Fruit fly (Drosophila melanogaster) whole organism, pupa: ENCODE results near the gene Mocs1.

Source experiments
- CG10348 ChIP-seq: fragments of 200-800 bp; sonication (Bioruptor generic); IDR thresholded peaks from 2 replicates; pipeline ENCODE4 v1.3.6; 2022; ENCODE audit warnings: missing biosample characterization, missing genetic modification characterization
- CG12605 ChIP-seq: fragments of 200-800 bp; sonication (Bioruptor generic); IDR thresholded peaks from 2 replicates; pipeline ENCODE4 v1.3.6; 2022; ENCODE audit warnings: missing biosample characterization, missing genetic modification characterization
- CG13204 ChIP-seq: fragments of 200-800 bp; sonication (Bioruptor generic); optimal IDR thresholded peaks from 2 replicates; lab custom pipeline; 2018; ENCODE audit warnings: missing biosample characterization, mild to moderate bottlenecking, missing genetic modification characterization, moderate library complexity
- CG14655 ChIP-seq: fragments of 200-800 bp; sonication (Bioruptor generic); optimal IDR thresholded peaks from 3 replicates; lab custom pipeline; 2017; ENCODE audit warnings: mild to moderate bottlenecking, missing biosample characterization, missing genetic modification reagents, missing genetic modification characterization
- CG15710 ChIP-seq: fragments of 200-800 bp; sonication (Bioruptor generic); optimal IDR thresholded peaks from 2 replicates; lab custom pipeline; 2018; ENCODE audit warnings: missing biosample characterization, mild to moderate bottlenecking, missing genetic modification characterization, moderate library complexity
- CG17806 ChIP-seq: fragments of 200-800 bp; sonication (Bioruptor generic); optimal IDR thresholded peaks from 2 replicates; lab custom pipeline; 2018; ENCODE audit warnings: missing biosample characterization, mild to moderate bottlenecking, missing genetic modification characterization, moderate library complexity
- CG32121 ChIP-seq: fragments of 200-800 bp; sonication (Bioruptor generic); IDR thresholded peaks from 2 replicates; pipeline ENCODE4 v1.3.6; 2022; ENCODE audit warnings: missing biosample characterization, missing genetic modification characterization
- CG34367 ChIP-seq: fragments of 200-800 bp; sonication (Bioruptor generic); optimal IDR thresholded peaks from 2 replicates; lab custom pipeline; 2018; ENCODE audit warnings: missing biosample characterization, mild to moderate bottlenecking, missing genetic modification characterization
- CG4496 ChIP-seq: fragments of 200-800 bp; sonication (Bioruptor generic); IDR thresholded peaks from 3 replicates; pipeline ENCODE4 v1.3.6; 2022; ENCODE audit warnings: missing biosample characterization, missing genetic modification characterization
- CG8159 ChIP-seq: fragments of 200-800 bp; sonication (Bioruptor generic); optimal IDR thresholded peaks from 3 replicates; lab custom pipeline; 2018; ENCODE audit warnings: missing biosample characterization, mild to moderate bottlenecking, missing genetic modification characterization, moderate library complexity
- CG8301 ChIP-seq: fragments of 200-800 bp; sonication (Bioruptor generic); optimal IDR thresholded peaks from 2 replicates; lab custom pipeline; 2018; ENCODE audit warnings: missing biosample characterization, mild to moderate bottlenecking, missing genetic modification characterization
- CG9948 ChIP-seq: fragments of 200-800 bp; sonication (Bioruptor generic); optimal IDR thresholded peaks from 2 replicates; lab custom pipeline; 2018; ENCODE audit warnings: missing biosample characterization, mild to moderate bottlenecking, missing genetic modification characterization, moderate library complexity
- D1 ChIP-seq: fragments of 200-800 bp; sonication (Bioruptor generic); optimal IDR thresholded peaks from 2 replicates; lab custom pipeline; 2018; ENCODE audit warnings: missing biosample characterization, mild to moderate bottlenecking, missing genetic modification characterization, moderate library complexity
- EcR ChIP-seq: fragments of 200-800 bp; sonication (Bioruptor generic); optimal IDR thresholded peaks from 3 replicates; lab custom pipeline; 2019; ENCODE audit warnings: missing biosample characterization, missing genetic modification characterization, mild to moderate bottlenecking, moderate library complexity, missing genetic modification reagents
- Ets98B ChIP-seq: fragments of 200-800 bp; sonication (Bioruptor generic); IDR thresholded peaks from 2 replicates; pipeline ENCODE4 v1.3.6; 2022; ENCODE audit warnings: missing biosample characterization, missing genetic modification characterization
- Pif1A ChIP-seq: fragments of 200-800 bp; sonication (Bioruptor generic); optimal IDR thresholded peaks from 3 replicates; lab custom pipeline; 2016; ENCODE audit warnings: missing biosample characterization, missing genetic modification characterization
- Pif1B ChIP-seq: fragments of 200-800 bp; sonication (Bioruptor generic); optimal IDR thresholded peaks from 3 replicates; lab custom pipeline; 2016; ENCODE audit warnings: missing biosample characterization, missing genetic modification characterization
- Snoo ChIP-seq: fragments of 200-800 bp; sonication (Bioruptor generic); optimal IDR thresholded peaks from 3 replicates; lab custom pipeline; 2017; ENCODE audit warnings: missing biosample characterization, mild to moderate bottlenecking, missing genetic modification characterization, inconsistent platforms
- fd96Ca ChIP-seq: fragments of 200-800 bp; sonication (Bioruptor generic); IDR thresholded peaks from 3 replicates; pipeline ENCODE4 v1.3.6; 2022; ENCODE audit warnings: missing biosample characterization, missing genetic modification characterization
- gl ChIP-seq: fragments of 200-800 bp; sonication (Bioruptor generic); optimal IDR thresholded peaks from 2 replicates; lab custom pipeline; 2018; ENCODE audit warnings: missing biosample characterization, mild to moderate bottlenecking, missing genetic modification characterization
- rn ChIP-seq: fragments of 200-800 bp; sonication (Bioruptor generic); IDR thresholded peaks from 2 replicates; pipeline ENCODE4 v1.3.6; 2022; ENCODE audit warnings: missing biosample characterization, missing genetic modification characterization

Mocs1 gene

DNA sequence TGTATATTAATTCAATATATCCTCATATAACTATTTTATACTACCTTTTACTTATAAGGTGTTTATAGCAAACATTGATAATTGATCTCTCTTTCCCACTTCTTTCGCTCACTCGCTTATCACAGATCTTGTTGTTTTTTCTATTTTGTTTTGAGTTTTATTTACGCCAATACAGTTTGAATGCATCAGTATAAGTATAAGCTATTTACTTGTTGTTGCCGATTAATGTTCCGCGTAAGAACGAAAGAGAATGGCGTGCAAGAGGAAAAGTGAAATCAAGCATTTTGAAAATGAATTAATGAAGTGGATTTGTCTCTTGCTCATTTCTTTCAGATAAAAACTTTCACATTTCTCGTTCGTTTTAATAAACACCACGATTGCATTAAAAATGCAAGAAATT is 13.3 kb downstream of the Mocs1 start:
- TF ChIP-seq Snoo (tag; lab: Kevin White, UChicago), result no peak
- TF ChIP-seq fd96Ca (GFP tag; lab: Robert Waterston, UW), result no peak
- TF ChIP-seq EcR, result peak; percentile 15
- TF ChIP-seq Ets98B, result peak; percentile 11; the same call in 1 of the 2 replicates
- TF ChIP-seq Pif1A (GFP tag; lab: Kevin White, UChicago), result no peak

DNA sequence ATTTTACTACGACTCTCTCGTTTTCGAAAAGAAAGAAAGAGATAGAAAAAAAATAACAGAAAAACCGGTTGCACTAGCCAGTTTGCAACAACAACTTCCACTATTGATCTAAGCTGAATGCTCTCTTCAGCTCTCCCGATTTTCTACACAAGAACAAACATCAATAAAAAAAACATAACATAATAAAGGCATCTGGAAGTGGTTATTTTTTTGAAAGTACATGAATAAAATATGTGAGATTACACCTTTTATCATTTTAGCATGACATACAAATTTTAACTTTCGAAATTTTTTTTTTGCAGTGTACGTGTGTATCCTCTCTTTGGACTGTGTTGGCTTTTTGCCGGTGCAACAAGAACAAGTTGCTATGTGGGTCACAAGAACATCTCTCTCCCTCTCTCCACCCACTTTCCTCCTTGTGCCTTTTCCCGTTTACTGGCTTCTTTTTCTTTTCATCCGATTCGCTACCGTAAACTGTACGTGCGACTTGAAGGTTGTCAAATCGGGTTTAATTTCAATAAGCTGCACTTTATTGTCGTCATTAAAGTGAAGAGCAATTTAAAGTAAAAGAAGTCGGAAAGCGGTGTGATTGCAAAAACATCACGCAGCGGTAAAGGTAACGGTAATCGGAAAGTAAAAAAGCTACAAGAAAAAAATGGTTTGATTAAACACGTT is 14.4 kb downstream of the Mocs1 start:
- peak; percentile 99 for TF ChIP-seq CG12605 (GFP tag; lab: Robert Waterston, UW)
- peak; percentile 98 for TF ChIP-seq Pif1A (GFP tag; lab: Kevin White, UChicago)
- TF ChIP-seq CG8301 (tag; lab: Kevin White, UChicago), result peak; percentile 99
- peak; percentile 93 for TF ChIP-seq CG13204 (GFP tag; lab: Kevin White, UChicago)
- TF ChIP-seq CG10348 (GFP tag; lab: Robert Waterston, UW), result peak; percentile 94
- TF ChIP-seq rn (GFP tag; lab: Robert Waterston, UW), result peak; percentile 98
- TF ChIP-seq D1 (tag; lab: Kevin White, UChicago), result peak; percentile 95
- TF ChIP-seq CG15710 (tag; lab: Kevin White, UChicago), result peak; percentile 98
- peak; percentile 99 for TF ChIP-seq CG4496 (GFP tag; lab: Robert Waterston, UW)
- peak; percentile 98 for TF ChIP-seq CG34367
- peak; percentile 93 for TF ChIP-seq gl (tag; lab: Kevin White, UChicago)
- peak; percentile 98 for TF ChIP-seq CG9948 (tag; lab: Kevin White, UChicago)
- peak; percentile 74 for TF ChIP-seq EcR
- peak; percentile 96 for TF ChIP-seq fd96Ca (GFP tag; lab: Robert Waterston, UW)
- TF ChIP-seq Snoo (tag; lab: Kevin White, UChicago), result peak; percentile 84
- TF ChIP-seq Ets98B, result peak; percentile 99
- peak; percentile 98 for TF ChIP-seq CG17806 (tag; lab: Kevin White, UChicago)
- TF ChIP-seq CG14655 (GFP tag; lab: Kevin White, UChicago), result peak; percentile 99
- peak; percentile 97 for TF ChIP-seq CG8159 (tag; lab: Kevin White, UChicago)
- peak; percentile 96 for TF ChIP-seq Pif1B (GFP tag; lab: Kevin White, UChicago)
- peak; percentile 99 for TF ChIP-seq CG32121 (GFP tag; lab: Robert Waterston, UW)

DNA sequence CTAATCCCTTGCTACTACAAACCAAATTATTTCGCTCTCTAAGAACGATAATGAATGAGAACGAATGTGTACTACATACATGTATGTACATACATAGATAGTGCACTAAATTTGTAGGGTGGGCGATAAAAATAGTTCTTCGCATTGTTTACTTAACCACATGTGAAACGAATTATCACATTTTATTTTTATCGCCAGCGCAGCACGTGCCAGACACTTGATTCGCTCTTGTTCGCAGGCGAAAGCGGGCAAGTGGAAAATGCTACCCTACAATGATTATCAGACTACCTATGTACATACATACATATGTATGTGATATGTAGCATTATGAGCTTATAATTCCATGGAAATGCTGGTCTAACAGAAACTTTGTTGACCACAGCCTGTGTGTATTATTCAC is 15.5 kb downstream of the Mocs1 start:
- TF ChIP-seq CG34367, result no peak

DNA sequence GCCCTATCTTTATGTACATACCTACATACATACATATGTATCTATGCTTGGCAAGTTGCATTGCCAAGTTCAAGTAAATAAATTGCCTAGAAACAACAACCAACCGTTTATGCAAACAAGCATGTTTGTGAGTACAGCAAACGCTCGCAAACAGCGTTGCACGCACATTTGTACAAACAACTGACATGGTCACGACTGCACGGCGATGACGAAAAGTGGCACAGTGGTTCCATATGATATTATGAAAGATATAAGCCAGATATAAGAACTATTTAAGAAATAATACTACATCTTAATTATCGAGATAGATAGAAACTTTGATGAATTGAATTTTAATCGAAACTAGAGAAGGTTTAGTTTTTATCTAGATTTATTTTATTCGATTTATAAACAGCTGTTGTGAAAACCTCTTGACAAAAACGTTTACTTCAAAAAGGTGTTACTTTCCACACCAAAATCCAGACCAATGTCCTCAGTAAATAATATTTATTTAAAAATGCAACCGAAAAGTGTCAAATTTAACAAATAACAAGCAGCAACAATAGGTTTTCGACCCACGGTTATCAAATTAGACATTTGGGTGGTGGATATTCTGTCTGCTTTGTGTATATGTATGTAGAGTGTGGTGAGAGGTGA is 19.6 kb downstream of the Mocs1 start:
- no peak for TF ChIP-seq CG4496 (GFP tag; lab: Robert Waterston, UW)
- peak; percentile 72 for TF ChIP-seq Pif1B (GFP tag; lab: Kevin White, UChicago)
- TF ChIP-seq D1 (tag; lab: Kevin White, UChicago), result no peak
- TF ChIP-seq CG15710 (tag; lab: Kevin White, UChicago), result no peak
- peak; percentile 38 for TF ChIP-seq Snoo (tag; lab: Kevin White, UChicago)
- peak; percentile 71 for TF ChIP-seq CG14655 (GFP tag; lab: Kevin White, UChicago)
- peak; percentile 63 for TF ChIP-seq Pif1A (GFP tag; lab: Kevin White, UChicago)
- TF ChIP-seq CG8301 (tag; lab: Kevin White, UChicago), result peak; percentile 59
- TF ChIP-seq CG8159 (tag; lab: Kevin White, UChicago), result peak; percentile 31
- TF ChIP-seq CG9948 (tag; lab: Kevin White, UChicago), result peak; percentile 39
- peak; percentile 49 for TF ChIP-seq Ets98B
- TF ChIP-seq CG13204 (GFP tag; lab: Kevin White, UChicago), result no peak
- peak; percentile 63 for TF ChIP-seq CG32121 (GFP tag; lab: Robert Waterston, UW)
- TF ChIP-seq, all 21 proteins: peak for 9

DNA sequence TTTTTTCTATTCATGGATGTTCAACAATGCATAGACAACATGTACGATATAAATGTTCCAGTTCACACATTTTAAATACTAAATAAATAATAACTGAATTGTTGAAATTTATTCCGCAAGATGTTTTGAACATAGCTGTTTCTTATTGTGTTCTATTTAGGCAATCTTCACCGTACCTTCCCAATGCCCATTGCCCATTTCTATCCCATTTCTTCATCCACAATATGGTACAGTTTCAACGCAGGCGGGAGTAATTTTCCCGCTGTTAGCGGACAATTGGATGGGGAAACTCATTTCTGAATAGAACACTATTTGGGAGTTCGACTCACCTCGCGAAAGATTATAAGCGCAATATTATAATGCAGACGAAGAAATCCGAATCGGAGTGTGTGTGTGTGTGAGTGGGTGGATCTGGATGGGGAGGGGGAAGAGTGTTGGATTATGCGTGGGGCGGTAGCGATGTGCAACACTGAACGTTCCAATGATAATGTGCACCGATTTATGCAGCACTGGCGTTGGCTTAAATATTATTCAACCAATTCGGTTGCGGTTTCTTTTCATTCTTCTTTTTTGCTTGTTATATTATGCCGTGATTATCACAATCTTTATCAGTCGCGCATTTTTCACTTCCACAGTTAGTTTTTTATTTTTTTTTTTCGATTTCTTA is 21.8 kb downstream of the Mocs1 start:
- TF ChIP-seq CG12605 (GFP tag; lab: Robert Waterston, UW), result 0 out of 2 replicates have a peak, but pooled peaks have one; percentile 21
- peak; percentile 36 for TF ChIP-seq Pif1A (GFP tag; lab: Kevin White, UChicago)
- no peak for TF ChIP-seq CG17806 (tag; lab: Kevin White, UChicago)
- TF ChIP-seq CG34367, result no peak
- TF ChIP-seq CG9948 (tag; lab: Kevin White, UChicago), result no peak
- TF ChIP-seq CG15710 (tag; lab: Kevin White, UChicago), result peak; percentile 23
- peak; percentile 33 for TF ChIP-seq CG14655 (GFP tag; lab: Kevin White, UChicago)
- TF ChIP-seq EcR, result no peak
- TF ChIP-seq CG13204 (GFP tag; lab: Kevin White, UChicago), result peak; percentile 34
- peak; percentile 4 for TF ChIP-seq CG8301 (tag; lab: Kevin White, UChicago)
- TF ChIP-seq gl (tag; lab: Kevin White, UChicago), result no peak
- peak; percentile 50 for TF ChIP-seq CG4496 (GFP tag; lab: Robert Waterston, UW)
- TF ChIP-seq CG32121 (GFP tag; lab: Robert Waterston, UW), result peak; percentile 57; the same call in 1 of the 2 replicates
- TF ChIP-seq CG10348 (GFP tag; lab: Robert Waterston, UW), result no peak
- peak; percentile 60 for TF ChIP-seq Snoo (tag; lab: Kevin White, UChicago)
- peak; percentile 25 for TF ChIP-seq CG8159 (tag; lab: Kevin White, UChicago)
- no peak for TF ChIP-seq D1 (tag; lab: Kevin White, UChicago)
- peak; percentile 50 for TF ChIP-seq Pif1B (GFP tag; lab: Kevin White, UChicago)
- peak; percentile 49 for TF ChIP-seq Ets98B
- no peak for TF ChIP-seq rn (GFP tag; lab: Robert Waterston, UW)
- TF ChIP-seq fd96Ca (GFP tag; lab: Robert Waterston, UW), result peak; percentile 52; the same call in 1 of the 3 replicates
- TF ChIP-seq, all 21 proteins: peak for 13
